Fruit fly (Drosophila melanogaster) whole organism, embryonic: ENCODE measurements around the gene CG34160.
A peak's percentile ranks its signal among the peaks of the same experiment; 100 is the strongest.

Experiments used
- B-H1 ChIP-seq: fragments of 200-800 bp; sonication (Bioruptor generic); IDR thresholded peaks from 3 replicates; pipeline ENCODE4 v1.3.6; 2022; ENCODE audit warnings: missing biosample characterization, missing genetic modification characterization
- CG11504 ChIP-seq: fragments of 200-800 bp; sonication (Bioruptor generic); optimal IDR thresholded peaks from 3 replicates; lab custom pipeline; 2019; ENCODE audit warnings: missing biosample characterization, mild to moderate bottlenecking, missing genetic modification characterization, moderate library complexity
- CG12299 ChIP-seq: fragments of 200-800 bp; sonication (Bioruptor generic); optimal IDR thresholded peaks from 2 replicates; lab custom pipeline; 2018; ENCODE audit warnings: missing biosample characterization, mild to moderate bottlenecking, missing genetic modification characterization
- CG1602 ChIP-seq: fragments of 200-800 bp; sonication (Bioruptor generic); optimal IDR thresholded peaks from 3 replicates; lab custom pipeline; 2016; ENCODE audit warnings: missing biosample characterization, missing genetic modification characterization
- CG17186 ChIP-seq: fragments of 200-800 bp; sonication (Bioruptor generic); optimal IDR thresholded peaks from 3 replicates; lab custom pipeline; 2017; ENCODE audit warnings: missing biosample characterization, missing genetic modification reagents, missing genetic modification characterization
- CG17568 ChIP-seq: fragments of 200-800 bp; sonication (Bioruptor generic); optimal IDR thresholded peaks from 2 replicates; lab custom pipeline; 2018; ENCODE audit warnings: missing biosample characterization, mild to moderate bottlenecking, missing genetic modification characterization, moderate library complexity
- CG17912 ChIP-seq: fragments of 200-800 bp; sonication (Bioruptor generic); optimal IDR thresholded peaks from 2 replicates; lab custom pipeline; 2018; ENCODE audit warnings: missing biosample characterization, mild to moderate bottlenecking, missing genetic modification characterization
- CG18599 ChIP-seq: fragments of 200-800 bp; sonication (Bioruptor generic); optimal IDR thresholded peaks from 3 replicates; lab custom pipeline; 2017; ENCODE audit warnings: missing biosample characterization, missing genetic modification characterization, mild to moderate bottlenecking, moderate library complexity, missing genetic modification reagents
- CG2120 ChIP-seq: fragments of 200-800 bp; sonication (Bioruptor generic); optimal IDR thresholded peaks from 3 replicates; lab custom pipeline; 2016; ENCODE audit warnings: missing biosample characterization, missing genetic modification characterization
- CG2678 ChIP-seq: fragments of 200-800 bp; sonication (Bioruptor generic); optimal IDR thresholded peaks from 3 replicates; lab custom pipeline; 2019; ENCODE audit warnings: missing biosample characterization, mild to moderate bottlenecking, missing genetic modification characterization, moderate library complexity
- CG31365 ChIP-seq: fragments of 200-800 bp; sonication (Bioruptor generic); optimal IDR thresholded peaks from 2 replicates; lab custom pipeline; 2018; ENCODE audit warnings: missing biosample characterization, mild to moderate bottlenecking, missing genetic modification characterization
- CG4282 ChIP-seq: fragments of 200-800 bp; sonication (Bioruptor generic); optimal IDR thresholded peaks from 2 replicates; lab custom pipeline; 2016; ENCODE audit warnings: missing biosample characterization, missing genetic modification characterization
- CG8359 ChIP-seq: fragments of 200-800 bp; sonication (Bioruptor generic); optimal IDR thresholded peaks from 2 replicates; lab custom pipeline; 2017; ENCODE audit warnings: missing biosample characterization, mild to moderate bottlenecking, missing genetic modification characterization, borderline replicate concordance
- CG8944 ChIP-seq: fragments of 200-800 bp; sonication (Bioruptor generic); optimal IDR thresholded peaks from 3 replicates; lab custom pipeline; 2016; ENCODE audit warnings: missing biosample characterization, missing genetic modification characterization
- CG9609 ChIP-seq: fragments of 200-800 bp; sonication (Bioruptor generic); optimal IDR thresholded peaks from 3 replicates; lab custom pipeline; 2016; ENCODE audit warnings: missing biosample characterization, missing genetic modification characterization
- CTCF ChIP-seq: fragments of 200-800 bp; sonication (Bioruptor generic); optimal IDR thresholded peaks from 2 replicates; lab custom pipeline; 2017; ENCODE audit warnings: missing biosample characterization, mild to moderate bottlenecking, missing genetic modification characterization, moderate library complexity
- Chrac-16 ChIP-seq: fragments of 200-800 bp; sonication (Bioruptor generic); optimal IDR thresholded peaks from 3 replicates; lab custom pipeline; 2016; ENCODE audit warnings: missing biosample characterization, missing genetic modification characterization
- D19B ChIP-seq: fragments of 200-800 bp; sonication (Bioruptor generic); optimal IDR thresholded peaks from 2 replicates; lab custom pipeline; 2017; ENCODE audit warnings: missing biosample characterization, mild to moderate bottlenecking, missing genetic modification characterization
- Dfd ChIP-seq, 2 experiments: fragments of >200 bp; optimal IDR thresholded peaks; 2 replicates each; lab custom pipeline; 2017; ENCODE audit warnings: missing biosample characterization in 2 of 2, missing genetic modification characterization in 2 of 2
- Doc3 ChIP-seq: fragments of 200-800 bp; sonication (Bioruptor generic); IDR thresholded peaks from 3 replicates; pipeline ENCODE4 v1.3.6; 2022; ENCODE audit warnings: missing biosample characterization, missing genetic modification characterization; ENCODE audit not compliant: partially characterized antibody
- Dp ChIP-seq: fragments of 200-800 bp; sonication (Bioruptor generic); optimal IDR thresholded peaks from 2 replicates; lab custom pipeline; 2018; ENCODE audit warnings: missing biosample characterization, mild to moderate bottlenecking, missing genetic modification characterization, moderate library complexity
- E2f2 ChIP-seq: fragments of 200-800 bp; sonication (Bioruptor generic); IDR thresholded peaks from 2 replicates; pipeline ENCODE4 v1.3.6; 2022; ENCODE audit warnings: missing biosample characterization, missing genetic modification characterization
- Ets65A ChIP-seq: fragments of 200-800 bp; sonication (Bioruptor generic); peaks from one replicate; lab custom pipeline; 2016; ENCODE audit warnings: missing biosample characterization, missing genetic modification characterization
- Fer2 ChIP-seq: fragments of 200-800 bp; sonication (Bioruptor generic); optimal IDR thresholded peaks from 2 replicates; lab custom pipeline; 2018; ENCODE audit warnings: missing biosample characterization, mild to moderate bottlenecking, missing genetic modification characterization, moderate library complexity
- GATAe ChIP-seq: fragments of 200-800 bp; sonication (Bioruptor generic); conservative IDR thresholded peaks from 2 replicates; pipeline ENCODE4 v1.3.6; 2022; ENCODE audit warnings: missing biosample characterization, missing genetic modification characterization
- MTF-1 ChIP-seq: fragments of 200-800 bp; sonication (Bioruptor generic); optimal IDR thresholded peaks from 2 replicates; lab custom pipeline; 2018; ENCODE audit warnings: missing biosample characterization, mild to moderate bottlenecking, missing genetic modification characterization, borderline replicate concordance
- Myb ChIP-seq: fragments of 200-800 bp; sonication (Bioruptor generic); optimal IDR thresholded peaks from 2 replicates; lab custom pipeline; 2016; ENCODE audit warnings: missing biosample characterization, missing genetic modification characterization
- NK7.1 ChIP-seq: fragments of 200-800 bp; sonication (Bioruptor generic); optimal IDR thresholded peaks from 3 replicates; lab custom pipeline; 2016; ENCODE audit warnings: missing biosample characterization, missing genetic modification characterization
- Ptx1 ChIP-seq: fragments of 200-800 bp; sonication (Bioruptor generic); IDR thresholded peaks from 2 replicates; pipeline ENCODE4 v1.3.6; 2022; ENCODE audit warnings: missing biosample characterization, missing genetic modification characterization
- Rx ChIP-seq: fragments of 200-800 bp; sonication (Bioruptor generic); IDR thresholded peaks from 2 replicates; pipeline ENCODE4 v1.3.6; 2022; ENCODE audit warnings: missing biosample characterization, missing genetic modification characterization
- Sox100B ChIP-seq: fragments of 200-800 bp; sonication (Bioruptor generic); optimal IDR thresholded peaks from 3 replicates; lab custom pipeline; 2018; ENCODE audit warnings: missing biosample characterization, mild to moderate bottlenecking, missing genetic modification characterization
- Taf1 ChIP-seq: fragments of 200-800 bp; sonication (Bioruptor generic); IDR thresholded peaks from 2 replicates; pipeline ENCODE4 v1.3.6; 2022; ENCODE audit warnings: missing biosample characterization, missing genetic modification characterization
- Tbp ChIP-seq: fragments of >200 bp; optimal IDR thresholded peaks from 2 replicates; lab custom pipeline; 2018; ENCODE audit warnings: missing biosample characterization, missing genetic modification characterization
- Trl ChIP-seq, 3 experiments: fragments of >200 bp in 2 of 3; fragments of 200-800 bp in 1 of 3; sonication (Bioruptor generic) in 1 of 3; optimal IDR thresholded peaks; 2 replicates in 1 of 3; 3 replicates in 2 of 3; lab custom pipeline; 2016 to 2017; ENCODE audit warnings: missing biosample characterization in 1 of 3, missing genetic modification characterization in 1 of 3
- croc ChIP-seq: fragments of 200-800 bp; sonication (Bioruptor generic); conservative IDR thresholded peaks from 3 replicates; pipeline ENCODE4 v1.3.6; 2022; ENCODE audit warnings: missing biosample characterization, missing genetic modification characterization
- danr ChIP-seq: fragments of 200-800 bp; sonication (Bioruptor generic); IDR thresholded peaks from 2 replicates; pipeline ENCODE4 v1.3.6; 2022; ENCODE audit warnings: missing biosample characterization, missing genetic modification characterization
- esg ChIP-seq: fragments of 200-800 bp; sonication (Bioruptor generic); conservative IDR thresholded peaks from 2 replicates; pipeline ENCODE4 v1.3.6; 2022; ENCODE audit warnings: missing biosample characterization, missing genetic modification characterization
- fd64A ChIP-seq: fragments of 200-800 bp; sonication (Bioruptor generic); optimal IDR thresholded peaks from 3 replicates; lab custom pipeline; 2018; ENCODE audit warnings: missing biosample characterization, mild to moderate bottlenecking, missing genetic modification characterization
- gsb ChIP-seq: fragments of 200-800 bp; sonication (Bioruptor generic); IDR thresholded peaks from 2 replicates; pipeline ENCODE4 v1.3.6; 2022; ENCODE audit warnings: missing biosample characterization, missing genetic modification characterization
- lbe ChIP-seq: fragments of 200-800 bp; sonication (Bioruptor generic); optimal IDR thresholded peaks from 2 replicates; lab custom pipeline; 2016; ENCODE audit warnings: missing biosample characterization, mild to moderate bottlenecking, missing genetic modification characterization
- lmd ChIP-seq: fragments of 200-800 bp; sonication (Bioruptor generic); IDR thresholded peaks from 2 replicates; pipeline ENCODE4 v1.3.6; 2022; ENCODE audit warnings: missing biosample characterization, missing genetic modification characterization
- pb ChIP-seq: fragments of 200-800 bp; sonication (Bioruptor generic); optimal IDR thresholded peaks from 3 replicates; lab custom pipeline; 2016; ENCODE audit warnings: missing biosample characterization, missing genetic modification characterization
- sens-2 ChIP-seq: fragments of 200-800 bp; sonication (Bioruptor generic); IDR thresholded peaks from 2 replicates; pipeline ENCODE4 v1.3.6; 2022; ENCODE audit warnings: missing biosample characterization, missing genetic modification characterization
- sim ChIP-seq: fragments of 200-800 bp; sonication (Bioruptor generic); IDR thresholded peaks from 2 replicates; pipeline ENCODE4 v1.3.6; 2022; ENCODE audit warnings: missing biosample characterization, missing genetic modification characterization
- slou ChIP-seq: fragments of 200-800 bp; sonication (Bioruptor generic); optimal IDR thresholded peaks from 3 replicates; lab custom pipeline; 2016; ENCODE audit warnings: missing biosample characterization, missing genetic modification characterization
- so ChIP-seq: fragments of 200-800 bp; sonication (Bioruptor generic); IDR thresholded peaks from 3 replicates; pipeline ENCODE4 v1.3.6; 2022; ENCODE audit warnings: missing biosample characterization, missing genetic modification characterization
- vnd ChIP-seq: fragments of 200-800 bp; sonication (Bioruptor generic); IDR thresholded peaks from 3 replicates; pipeline ENCODE4 v1.3.6; 2022; ENCODE audit warnings: missing biosample characterization, missing genetic modification characterization; ENCODE audit not compliant: partially characterized antibody

CG34160 gene

dm6 chr2L:10616767-10617166 is 37.2 kb downstream of the CG34160 start (continued):
- no peak for TF ChIP-seq sens-2 (GFP tag; lab: Robert Waterston, UW)
- peak; percentile 43 for TF ChIP-seq CG2120 (GFP tag; lab: Kevin White, UChicago)
- TF ChIP-seq croc (GFP tag; lab: Robert Waterston, UW): peak; percentile 76
- TF ChIP-seq Fer2 (tag; lab: Kevin White, UChicago): no peak
- peak; percentile 36 for TF ChIP-seq Myb (GFP tag; lab: Kevin White, UChicago)
- TF ChIP-seq CG4282 (GFP tag; lab: Kevin White, UChicago): no peak
- peak; percentile 24 for TF ChIP-seq CG17186 (GFP tag; lab: Kevin White, UChicago)
- TF ChIP-seq CG2678 (tag; lab: Kevin White, UChicago): peak; percentile 77
- no peak for TF ChIP-seq D19B
- peak; percentile 68 for TF ChIP-seq CG1602
- TF ChIP-seq Ptx1: peak; percentile 84
- peak; percentile 86 for TF ChIP-seq so (GFP tag; lab: Robert Waterston, UW)
- peak; percentile 58; the same call in 1 of the 2 replicates for TF ChIP-seq sim (GFP tag; lab: Robert Waterston, UW)
- TF ChIP-seq Taf1: peak; percentile 11; the same call in 1 of the 2 replicates
- TF ChIP-seq slou (GFP tag; lab: Kevin White, UChicago): peak; percentile 7
- TF ChIP-seq CG18599: peak; percentile 68
- TF ChIP-seq esg (GFP tag; lab: Robert Waterston, UW): peak; percentile 52
- no peak for TF ChIP-seq MTF-1
- no peak for TF ChIP-seq Dp (GFP tag; lab: Kevin White, UChicago)
- no peak for TF ChIP-seq Dfd (GFP tag; optimal IDR thresholded peaks at IDR 0.05; lab: Kevin White, UChicago)
- TF ChIP-seq fd64A (GFP tag; lab: Kevin White, UChicago): peak; percentile 15
- 0 out of 2 replicates have a peak, but pooled peaks have one; percentile 25 for TF ChIP-seq GATAe (GFP tag; lab: Robert Waterston, UW)
- peak; percentile 67 for TF ChIP-seq Rx
- peak; percentile 82 for TF ChIP-seq lmd (GFP tag; lab: Robert Waterston, UW)
- peak; percentile 58 for TF ChIP-seq CG8944 (GFP tag; lab: Kevin White, UChicago)
- TF ChIP-seq pb: peak; percentile 44
- TF ChIP-seq CG11504 (tag; lab: Kevin White, UChicago): peak; percentile 99
- TF ChIP-seq gsb (GFP tag; lab: Robert Waterston, UW): peak; percentile 65
- no peak for TF ChIP-seq Tbp (GFP tag; lab: Kevin White, UChicago)
- TF ChIP-seq Sox100B (GFP tag; lab: Kevin White, UChicago): peak; percentile 73
- TF ChIP-seq CG31365 (tag; lab: Kevin White, UChicago): peak; percentile 15
- no peak for TF ChIP-seq vnd (GFP tag; lab: Robert Waterston, UW)
- TF ChIP-seq E2f2: peak; percentile 67; the same call in 1 of the 2 replicates
- TF ChIP-seq CG17568 (GFP tag; lab: Kevin White, UChicago): peak; percentile 49
- TF ChIP-seq B-H1 (GFP tag; lab: Robert Waterston, UW): peak; percentile 61
- TF ChIP-seq NK7.1 (GFP tag; lab: Kevin White, UChicago): peak; percentile 37
- no peak for TF ChIP-seq CG17912 (GFP tag; lab: Kevin White, UChicago)
- no peak for TF ChIP-seq Doc3 (GFP tag; lab: Robert Waterston, UW)
- TF ChIP-seq danr: peak; percentile 72
- TF ChIP-seq Trl (optimal IDR thresholded peaks at IDR 0.05; lab: Kevin White, UChicago): no peak
- TF ChIP-seq Trl (GFP tag; optimal IDR thresholded peaks at IDR 0.05; lab: Kevin White, UChicago): peak; percentile 49
- TF ChIP-seq, all 482 proteins: peak for 321

- no peak for TF ChIP-seq CG9609 (GFP tag; lab: Kevin White, UChicago)
- TF ChIP-seq Chrac-16: no peak
- no peak for TF ChIP-seq CG8359 (GFP tag; lab: Kevin White, UChicago)
- no peak for TF ChIP-seq lbe (GFP tag; lab: Kevin White, UChicago)
- peak; percentile 45 for TF ChIP-seq Ets65A (GFP tag; lab: Kevin White, UChicago)
- peak; percentile 78 for TF ChIP-seq CTCF (GFP tag; lab: Kevin White, UChicago)
- TF ChIP-seq CG12299 (tag; lab: Kevin White, UChicago): no peak
- no peak for TF ChIP-seq Fer2 (tag; lab: Kevin White, UChicago)
These were observed 46.4 kb downstream of the CG34160 start for dm6 chr2L:10625935-10626334.
